Fruit fly (Drosophila melanogaster) whole organism, wandering third instar larva: ENCODE data around the gene Klp67A.

Experiments used
- Abd-B ChIP-seq: fragments of >200 bp; optimal IDR thresholded peaks from 2 replicates; lab custom pipeline; 2017; ENCODE audit warnings: missing biosample characterization, missing genetic modification characterization
- CG32264 ChIP-seq: fragments of 200-800 bp; sonication (Bioruptor generic); optimal IDR thresholded peaks from 2 replicates; lab custom pipeline; 2016; ENCODE audit warnings: missing biosample characterization, missing genetic modification characterization
- CG9705 ChIP-seq: fragments of 200-800 bp; sonication (Bioruptor generic); optimal IDR thresholded peaks from 2 replicates; lab custom pipeline; 2018; ENCODE audit warnings: missing biosample characterization, mild to moderate bottlenecking, missing genetic modification characterization
- CrebA ChIP-seq: fragments of 200-800 bp; sonication (Bioruptor generic); optimal IDR thresholded peaks from 2 replicates; lab custom pipeline; 2016; ENCODE audit warnings: missing biosample characterization, mild to moderate bottlenecking, missing genetic modification characterization, borderline replicate concordance
- Dfd ChIP-seq: fragments of >200 bp; optimal IDR thresholded peaks from 2 replicates; lab custom pipeline; 2017; ENCODE audit warnings: missing biosample characterization, missing genetic modification characterization
- Dif ChIP-seq: fragments of 200-275, 200-300 bp; sonication (Bioruptor generic); optimal IDR thresholded peaks from 2 replicates; lab custom pipeline; 2018; ENCODE audit warnings: missing biosample characterization, missing genetic modification characterization; ENCODE audit not compliant: partially characterized antibody
- GATAd ChIP-seq: sonication (Bioruptor generic); optimal IDR thresholded peaks from 2 replicates; lab custom pipeline; 2016; ENCODE audit warnings: missing biosample characterization, missing genetic modification characterization
- HLH106 ChIP-seq: fragments of 200-800 bp; optimal IDR thresholded peaks from 3 replicates; lab custom pipeline; 2019; ENCODE audit warnings: missing biosample characterization, mild to moderate bottlenecking, missing genetic modification characterization, moderate library complexity
- Hnf4 ChIP-seq: fragments of 200-800 bp; sonication (Bioruptor generic); optimal IDR thresholded peaks from 2 replicates; lab custom pipeline; 2016; ENCODE audit warnings: missing biosample characterization, mild to moderate bottlenecking, missing genetic modification characterization
- Hr78 ChIP-seq: fragments of >200 bp; optimal IDR thresholded peaks from 2 replicates; lab custom pipeline; 2017; ENCODE audit warnings: missing biosample characterization, missing genetic modification characterization
- Hr83 ChIP-seq: fragments of 200-300 bp; sonication (Bioruptor generic); optimal IDR thresholded peaks from 2 replicates; lab custom pipeline; 2016; ENCODE audit warnings: missing biosample characterization, mild to moderate bottlenecking, missing genetic modification characterization, moderate library complexity; ENCODE audit not compliant: poor library complexity, severe bottlenecking
- Jra ChIP-seq: sonication (Bioruptor generic); optimal IDR thresholded peaks from 2 replicates; lab custom pipeline; 2016; ENCODE audit warnings: missing biosample characterization, missing genetic modification characterization
- Mio ChIP-seq: sonication (Bioruptor generic); optimal IDR thresholded peaks from 2 replicates; lab custom pipeline; 2016; ENCODE audit warnings: missing biosample characterization, missing genetic modification characterization
- Myc ChIP-seq: fragments of >200 bp; optimal IDR thresholded peaks from 2 replicates; lab custom pipeline; 2017
- N ChIP-seq: fragments of >200 bp; optimal IDR thresholded peaks from 2 replicates; lab custom pipeline; 2018; ENCODE audit warnings: missing biosample characterization, missing external identifiers, missing genetic modification characterization
- OdsH ChIP-seq: fragments of 200-800 bp; sonication (Bioruptor generic); optimal IDR thresholded peaks from 2 replicates; lab custom pipeline; 2016; ENCODE audit warnings: missing biosample characterization, mild to moderate bottlenecking, missing genetic modification characterization
- Rel ChIP-seq, 2 experiments: fragments of 200-800 bp; sonication (Bioruptor generic) in 1 of 2; optimal IDR thresholded peaks; 2 replicates in 1 of 2; 3 replicates in 1 of 2; lab custom pipeline; 2016 to 2019; ENCODE audit warnings: mild to moderate bottlenecking in 2 of 2, missing biosample characterization in 2 of 2, missing genetic modification characterization in 2 of 2, moderate library complexity in 1 of 2
- Sp1 ChIP-seq: fragments of 200-800 bp; sonication (Bioruptor generic); optimal IDR thresholded peaks from 3 replicates; lab custom pipeline; 2019; ENCODE audit warnings: missing biosample characterization, mild to moderate bottlenecking, missing genetic modification characterization, moderate library complexity
- Vsx2 ChIP-seq: fragments of 200-300, 225-300 bp; sonication (Bioruptor generic); optimal IDR thresholded peaks from 2 replicates; lab custom pipeline; 2018; ENCODE audit warnings: missing biosample characterization, missing genetic modification characterization; ENCODE audit not compliant: partially characterized antibody
- br ChIP-seq: fragments of 200-800 bp; sonication (Bioruptor generic); optimal IDR thresholded peaks from 2 replicates; lab custom pipeline; 2016; ENCODE audit warnings: missing biosample characterization, missing genetic modification characterization
- brk ChIP-seq: fragments of 200-800 bp; sonication (Bioruptor generic); optimal IDR thresholded peaks from 2 replicates; lab custom pipeline; 2016; ENCODE audit warnings: missing biosample characterization, mild to moderate bottlenecking, missing genetic modification characterization
- dl ChIP-seq, 2 experiments: fragments of 175-275, 200-275 bp in 1 of 2; fragments of 200-275 bp in 1 of 2; sonication (Bioruptor generic); optimal IDR thresholded peaks; lab custom pipeline; 2018; ENCODE audit warnings: mild to moderate bottlenecking in 2 of 2, missing biosample characterization in 2 of 2, missing genetic modification characterization in 2 of 2, moderate library complexity in 2 of 2; ENCODE audit not compliant: partially characterized antibody in 2 of 2, insufficient read depth in 1 of 2
- dmrt93B ChIP-seq: fragments of 200-800 bp; sonication (Bioruptor generic); optimal IDR thresholded peaks from 2 replicates; lab custom pipeline; 2018; ENCODE audit warnings: missing biosample characterization, mild to moderate bottlenecking, missing genetic modification characterization
- dsf ChIP-seq: sonication (Bioruptor generic); optimal IDR thresholded peaks from 2 replicates; lab custom pipeline; 2016; ENCODE audit warnings: missing biosample characterization, missing genetic modification characterization, borderline replicate concordance
- ey ChIP-seq: fragments of 200-800 bp; sonication (Bioruptor generic); optimal IDR thresholded peaks from 2 replicates; lab custom pipeline; 2016; ENCODE audit warnings: missing biosample characterization, missing genetic modification characterization
- foxo ChIP-seq, 2 experiments: fragments of 200-800 bp; sonication (Bioruptor generic); optimal IDR thresholded peaks; 2 replicates in 1 of 2; 3 replicates in 1 of 2; lab custom pipeline; 2016 to 2017; ENCODE audit warnings: missing biosample characterization in 2 of 2, missing genetic modification characterization in 2 of 2
- fru ChIP-seq: fragments of 200-800 bp; sonication (Bioruptor generic); optimal IDR thresholded peaks from 3 replicates; lab custom pipeline; 2016; ENCODE audit warnings: missing biosample characterization, mild to moderate bottlenecking, missing genetic modification characterization
- h ChIP-seq: fragments of 200-800 bp; sonication (Bioruptor generic); optimal IDR thresholded peaks from 3 replicates; lab custom pipeline; 2016; ENCODE audit warnings: missing biosample characterization, mild to moderate bottlenecking, missing genetic modification characterization
- jim ChIP-seq: fragments of 175-275, 200-325 bp; sonication (Bioruptor generic); optimal IDR thresholded peaks from 2 replicates; lab custom pipeline; 2016; ENCODE audit warnings: missing biosample characterization, mild to moderate bottlenecking, missing genetic modification characterization
- lola ChIP-seq: fragments of >200 bp; optimal IDR thresholded peaks from 2 replicates; lab custom pipeline; 2017; ENCODE audit warnings: missing biosample characterization, missing genetic modification characterization
- pan ChIP-seq: fragments of >200 bp; optimal IDR thresholded peaks from 2 replicates; lab custom pipeline; 2017
- psq ChIP-seq: fragments of 200-800 bp; sonication (Bioruptor generic); optimal IDR thresholded peaks from 3 replicates; lab custom pipeline; 2017; ENCODE audit warnings: missing biosample characterization, mild to moderate bottlenecking, missing genetic modification characterization, moderate library complexity
- rgr ChIP-seq: fragments of 200-800 bp; sonication (Bioruptor generic); optimal IDR thresholded peaks from 3 replicates; lab custom pipeline; 2016; ENCODE audit warnings: missing biosample characterization, mild to moderate bottlenecking, missing genetic modification characterization
- sage ChIP-seq: fragments of 200-800 bp; sonication (Bioruptor generic); optimal IDR thresholded peaks from 2 replicates; lab custom pipeline; 2016; ENCODE audit warnings: missing biosample characterization, mild to moderate bottlenecking, missing genetic modification characterization
- sv ChIP-seq: fragments of 200-800 bp; sonication (Bioruptor generic); optimal IDR thresholded peaks from 3 replicates; lab custom pipeline; 2016; ENCODE audit warnings: missing biosample characterization, missing genetic modification characterization
- tai ChIP-seq: sonication (Bioruptor generic); optimal IDR thresholded peaks from 2 replicates; lab custom pipeline; 2016; ENCODE audit warnings: missing biosample characterization, missing genetic modification characterization
- usp ChIP-seq: fragments of >200 bp; optimal IDR thresholded peaks from 2 replicates; lab custom pipeline; 2017; ENCODE audit warnings: missing biosample characterization, missing genetic modification characterization
- woc ChIP-seq: sonication (Bioruptor generic); optimal IDR thresholded peaks from 2 replicates; lab custom pipeline; 2016; ENCODE audit warnings: missing biosample characterization, mild to moderate bottlenecking, missing genetic modification characterization

Klp67A gene

dm6 chr3L:9376573-9376972 is 9.7 kb upstream of the Klp67A start:
- TF ChIP-seq Dif (GFP tag; lab: Kevin White, UChicago) (no peak), CG9705 (GFP tag; lab: Kevin White, UChicago) (no peak), Dfd (no peak)

- TF ChIP-seq foxo (GFP tag; optimal IDR thresholded peaks at IDR 0.05; lab: Kevin White, UChicago) (no peak), CG32264 (GFP tag; lab: Kevin White, UChicago) (no peak), brk (GFP tag; lab: Kevin White, UChicago) (no peak), lola (GFP tag; lab: Kevin White, UChicago) (no peak), dl (GFP tag; optimal IDR thresholded peaks at IDR 0.05; lab: Kevin White, UChicago; ENCODE audit: insufficient read depth in 1 of 2, partially characterized antibody in 2 of 2) (no peak), jim (GFP tag; lab: Kevin White, UChicago) (no peak), dsf (no peak), fru (no peak), OdsH (GFP tag; lab: Kevin White, UChicago) (no peak), pan (lab: Kevin White, UChicago) (no peak), Myc (lab: Kevin White, UChicago) (no peak), GATAd (GFP tag; lab: Kevin White, UChicago) (no peak), Hr78 (GFP tag; lab: Kevin White, UChicago) (no peak), Jra (no peak)
These were observed 8.3 kb upstream of the Klp67A start, which contains the start of gene CG4461 for dm6 chr3L:9375130-9375529. CG4461 (plus strand) TSS chr3L:9375430.

- peak; percentile 1 for TF ChIP-seq woc (GFP tag; lab: Kevin White, UChicago)
- TF ChIP-seq N (GFP tag; lab: Kevin White, UChicago) = no peak
- TF ChIP-seq dsf = no peak
- peak; percentile 80 for TF ChIP-seq Sp1 (GFP tag; lab: Kevin White, UChicago)
- no peak for TF ChIP-seq usp
- peak; percentile 53 for TF ChIP-seq sv (GFP tag; lab: Kevin White, UChicago)
- TF ChIP-seq Mio (GFP tag; lab: Kevin White, UChicago) = no peak
- no peak for TF ChIP-seq Rel (GFP tag; optimal IDR thresholded peaks at IDR 0.05; lab: Kevin White, UChicago)
- peak; percentile 21 for TF ChIP-seq Rel (tag; optimal IDR thresholded peaks at IDR 0.05; lab: Kevin White, UChicago)
- TF ChIP-seq OdsH (GFP tag; lab: Kevin White, UChicago) = peak; percentile 72
- TF ChIP-seq Jra = peak; percentile 37
- TF ChIP-seq Myc (lab: Kevin White, UChicago) = no peak
- TF ChIP-seq lola (GFP tag; lab: Kevin White, UChicago) = no peak
- TF ChIP-seq brk (GFP tag; lab: Kevin White, UChicago) = peak; percentile 63
- peak; percentile 50 for TF ChIP-seq ey
- peak; percentile 47 for TF ChIP-seq psq
- no peak for TF ChIP-seq pan (lab: Kevin White, UChicago)
- TF ChIP-seq Vsx2 (GFP tag; lab: Kevin White, UChicago) = no peak
- peak; percentile 40 for TF ChIP-seq br (GFP tag; lab: Kevin White, UChicago)
- peak; percentile 47 for TF ChIP-seq HLH106 (tag; lab: Kevin White, UChicago)
- no peak for TF ChIP-seq Abd-B
- no peak for TF ChIP-seq GATAd (GFP tag; lab: Kevin White, UChicago)
- TF ChIP-seq CG9705 (GFP tag; lab: Kevin White, UChicago) = peak; percentile 51
- no peak for TF ChIP-seq Dfd
- TF ChIP-seq CG32264 (GFP tag; lab: Kevin White, UChicago) = no peak
- peak; percentile 87 to 90 for TF ChIP-seq dl (GFP tag; optimal IDR thresholded peaks at IDR 0.05; lab: Kevin White, UChicago; ENCODE audit: insufficient read depth in 1 of 2, partially characterized antibody in 2 of 2)
- TF ChIP-seq h = peak; percentile 77
- TF ChIP-seq fru = peak; percentile 68
- TF ChIP-seq jim (GFP tag; lab: Kevin White, UChicago) = no peak
- peak; percentile 75 for TF ChIP-seq Hr83 (GFP tag; lab: Kevin White, UChicago)
- TF ChIP-seq Hnf4 = peak; percentile 63
- TF ChIP-seq Dif (GFP tag; lab: Kevin White, UChicago) = peak; percentile 96
- TF ChIP-seq foxo (GFP tag; optimal IDR thresholded peaks at IDR 0.05; lab: Kevin White, UChicago) = peak in 1 of 2 experiments; percentile 83
- TF ChIP-seq sage (GFP tag; lab: Kevin White, UChicago) = peak; percentile 57
- peak; percentile 36 for TF ChIP-seq dmrt93B (GFP tag; lab: Kevin White, UChicago)
- peak; percentile 82 for TF ChIP-seq rgr (GFP tag; lab: Kevin White, UChicago)
- TF ChIP-seq tai (GFP tag; lab: Kevin White, UChicago) = no peak
- no peak for TF ChIP-seq CrebA (GFP tag; lab: Kevin White, UChicago)
- no peak for TF ChIP-seq Hr78 (GFP tag; lab: Kevin White, UChicago)
- TF ChIP-seq, all 38 proteins: peak for 22
These were observed 6.6 kb upstream of the Klp67A start for dm6 chr3L:9373374-9374004.
